Worm (Caenorhabditis elegans) whole organism, early embryonic: ENCODE data around the gene T16G1.13.

Experiments used
- B0310.2 ChIP-seq: sonication (generic microtip); optimal IDR thresholded peaks from 2 replicates; lab custom pipeline; 2016; ENCODE audit warnings: mild to moderate bottlenecking, missing genetic modification characterization, missing compliant biosample characterization
- F13C5.2 ChIP-seq: sonication (generic microtip); optimal IDR thresholded peaks from 2 replicates; lab custom pipeline; 2017; ENCODE audit warnings: mild to moderate bottlenecking, missing genetic modification characterization, inconsistent platforms, missing compliant biosample characterization
- aly-1 ChIP-seq: sonication (generic microtip); optimal IDR thresholded peaks from 2 replicates; lab custom pipeline; 2016; ENCODE audit warnings: missing genetic modification characterization, missing compliant biosample characterization
- ama-1 ChIP-seq: fragments of 150-350 bp; optimal IDR thresholded peaks from 2 replicates; lab custom pipeline; 2014
- ceh-13 ChIP-seq: fragments of 200-800 bp; sonication (Bioruptor generic); optimal IDR thresholded peaks from 2 replicates; lab custom pipeline; 2018; ENCODE audit warnings: mild to moderate bottlenecking, missing genetic modification characterization, missing compliant biosample characterization
- ceh-36 ChIP-seq: sonication (generic microtip); optimal IDR thresholded peaks from 2 replicates; lab custom pipeline; 2016; ENCODE audit warnings: missing genetic modification characterization, inconsistent platforms, missing compliant biosample characterization
- ets-7 ChIP-seq: sonication (generic microtip); optimal IDR thresholded peaks from 2 replicates; lab custom pipeline; 2016; ENCODE audit warnings: missing genotype, missing genetic modification characterization, missing compliant biosample characterization
- hmbx-1 ChIP-seq: sonication (generic microtip); optimal IDR thresholded peaks from 2 replicates; lab custom pipeline; 2016; ENCODE audit warnings: mild to moderate bottlenecking, missing genetic modification characterization, missing compliant biosample characterization
- hnd-1 ChIP-seq: sonication (generic microtip); optimal IDR thresholded peaks from 2 replicates; lab custom pipeline; 2016; ENCODE audit warnings: missing genetic modification characterization, missing compliant biosample characterization
- sea-1 ChIP-seq: fragments of 200-800 bp; sonication (Bioruptor generic); conservative IDR thresholded peaks from 2 replicates; pipeline ENCODE4 v1.3.6; 2022; ENCODE audit warnings: missing genetic modification characterization, missing compliant biosample characterization
- tra-4 ChIP-seq: sonication (generic microtip); optimal IDR thresholded peaks from 2 replicates; lab custom pipeline; 2017; ENCODE audit warnings: missing genetic modification characterization, missing compliant biosample characterization

DNA sequence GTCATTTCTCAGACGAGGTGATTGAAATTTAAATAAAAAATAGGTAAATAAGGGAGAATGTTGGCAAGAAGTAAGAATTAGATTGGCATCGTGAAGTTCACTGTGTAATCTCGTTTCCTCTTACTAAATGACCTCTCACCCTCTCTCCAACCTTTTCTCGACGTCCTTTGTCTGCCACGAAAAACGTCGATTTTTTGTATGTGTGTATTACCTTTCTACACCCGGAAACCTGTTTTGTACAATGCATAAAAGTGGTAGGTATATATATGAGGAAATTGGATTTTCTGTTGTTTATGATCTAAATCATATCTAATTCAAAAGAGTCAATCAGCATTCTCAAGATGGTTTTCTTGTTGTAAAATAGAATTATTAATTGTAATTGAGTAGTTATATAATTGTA lies 43.2 kb downstream of the T16G1.13 start, which contains the start of the genes F15B9.11 and dsl-7:
- TF ChIP-seq ets-7, result no peak
- TF ChIP-seq hnd-1, result no peak
- TF ChIP-seq ama-1 (lab: Kevin White, UChicago), result no peak
- no peak for TF ChIP-seq aly-1 (tag; lab: Kevin White, UChicago)
- no peak for TF ChIP-seq sea-1 (GFP tag; lab: Robert Waterston, UW)
- no peak for TF ChIP-seq B0310.2 (tag; lab: Kevin White, UChicago)
- TF ChIP-seq ceh-13 (GFP tag; lab: Kevin White, UChicago), result no peak
- TF ChIP-seq tra-4, result no peak
- TF ChIP-seq F13C5.2, result no peak
- no peak for TF ChIP-seq hmbx-1 (tag; lab: Kevin White, UChicago)
- TF ChIP-seq ceh-36 (tag; lab: Kevin White, UChicago), result no peak
